Worm (Caenorhabditis elegans) whole organism, late embryonic: ENCODE data around the gene ttc-7.

Experiments
- C08G9.2 ChIP-seq: sonication (generic microtip); optimal IDR thresholded peaks from 2 replicates; lab custom pipeline; 2016; ENCODE audit warnings: mild to moderate bottlenecking, missing genetic modification characterization, moderate library complexity, missing compliant biosample characterization
- K02D7.2 ChIP-seq: sonication (generic microtip); optimal IDR thresholded peaks from 2 replicates; lab custom pipeline; 2017; ENCODE audit warnings: mild to moderate bottlenecking, missing genetic modification characterization, missing compliant biosample characterization
- K09A11.1 ChIP-seq: sonication (generic microtip); optimal IDR thresholded peaks from 2 replicates; lab custom pipeline; 2017; ENCODE audit warnings: antibody characterized with exemption, mild to moderate bottlenecking, missing genetic modification characterization, missing compliant biosample characterization; ENCODE audit not compliant: insufficient read depth
- ama-1 ChIP-seq: fragments of 150-350 bp; optimal IDR thresholded peaks from 2 replicates; lab custom pipeline; 2014
- ceh-18 ChIP-seq: sonication (generic microtip); optimal IDR thresholded peaks from 2 replicates; lab custom pipeline; 2016; ENCODE audit warnings: missing genetic modification characterization, missing compliant biosample characterization
- ceh-19 ChIP-seq: fragments of 200-800 bp; sonication (Bioruptor generic); optimal IDR thresholded peaks from 2 replicates; lab custom pipeline; 2018; ENCODE audit warnings: mild to moderate bottlenecking, missing genetic modification characterization, missing compliant biosample characterization
- ceh-2 ChIP-seq: sonication (generic microtip); optimal IDR thresholded peaks from 2 replicates; lab custom pipeline; 2016; ENCODE audit warnings: missing genotype, missing genetic modification characterization, missing compliant biosample characterization
- ceh-22 ChIP-seq: sonication (generic microtip); optimal IDR thresholded peaks from 2 replicates; lab custom pipeline; 2017; ENCODE audit warnings: missing biosample characterization, missing genetic modification characterization
- ceh-24 ChIP-seq: sonication (generic microtip); optimal IDR thresholded peaks from 2 replicates; lab custom pipeline; 2016; ENCODE audit warnings: mild to moderate bottlenecking, missing genetic modification characterization, missing compliant biosample characterization
- ceh-30 ChIP-seq: fragments of 150-350 bp; optimal IDR thresholded peaks from 2 replicates; lab custom pipeline; 2014; ENCODE audit warnings: missing biosample characterization, missing genetic modification characterization
- ceh-31 ChIP-seq: sonication (generic microtip); optimal IDR thresholded peaks from 2 replicates; lab custom pipeline; 2016; ENCODE audit warnings: missing genetic modification characterization, missing compliant biosample characterization
- ceh-48 ChIP-seq: sonication (generic microtip); optimal IDR thresholded peaks from 2 replicates; lab custom pipeline; 2016; ENCODE audit warnings: missing genetic modification characterization, inconsistent platforms, missing compliant biosample characterization
- ceh-6 ChIP-seq: fragments of 200-800 bp; sonication (Bioruptor generic); optimal IDR thresholded peaks from 2 replicates; lab custom pipeline; 2018; ENCODE audit warnings: mild to moderate bottlenecking, missing genetic modification characterization, missing compliant biosample characterization
- ceh-9 ChIP-seq: sonication (generic microtip); optimal IDR thresholded peaks from 2 replicates; lab custom pipeline; 2016; ENCODE audit warnings: mild to moderate bottlenecking, missing genetic modification characterization, inconsistent platforms, missing compliant biosample characterization
- che-1 ChIP-seq: sonication (generic microtip); optimal IDR thresholded peaks from 2 replicates; lab custom pipeline; 2016; ENCODE audit warnings: mild to moderate bottlenecking, missing genetic modification characterization, missing compliant biosample characterization
- dmd-4 ChIP-seq: sonication (generic microtip); optimal IDR thresholded peaks from 2 replicates; lab custom pipeline; 2016; ENCODE audit warnings: borderline replicate concordance, missing genetic modification characterization, missing compliant biosample characterization
- dve-1 ChIP-seq: sonication (generic microtip); optimal IDR thresholded peaks from 2 replicates; lab custom pipeline; 2017; ENCODE audit warnings: antibody characterized with exemption, mild to moderate bottlenecking, missing genetic modification characterization, missing compliant biosample characterization
- elt-2 ChIP-seq: sonication (generic microtip); optimal IDR thresholded peaks from 2 replicates; lab custom pipeline; 2016; ENCODE audit warnings: missing genetic modification reagents, missing genetic modification characterization, missing compliant biosample characterization
- ets-4 ChIP-seq: sonication (generic microtip); optimal IDR thresholded peaks from 2 replicates; lab custom pipeline; 2016; ENCODE audit warnings: missing genetic modification characterization, missing compliant biosample characterization
- eyg-1 ChIP-seq: sonication (generic microtip); optimal IDR thresholded peaks from 2 replicates; lab custom pipeline; 2016; ENCODE audit warnings: missing genotype, missing genetic modification characterization, missing compliant biosample characterization
- fax-1 ChIP-seq: sonication (generic microtip); optimal IDR thresholded peaks from 2 replicates; lab custom pipeline; 2016; ENCODE audit warnings: missing genotype, missing genetic modification characterization, missing compliant biosample characterization
- fkh-10 ChIP-seq: fragments of 150-350 bp; optimal IDR thresholded peaks from 2 replicates; lab custom pipeline; 2014; ENCODE audit warnings: missing biosample characterization, missing genetic modification reagents, missing genetic modification characterization
- hlh-13 ChIP-seq: fragments of 200-800 bp; sonication (Bioruptor generic); optimal IDR thresholded peaks from 2 replicates; lab custom pipeline; 2018; ENCODE audit warnings: mild to moderate bottlenecking, missing genetic modification characterization, missing compliant biosample characterization
- hlh-15 ChIP-seq: sonication (generic microtip); optimal IDR thresholded peaks from 2 replicates; lab custom pipeline; 2016; ENCODE audit warnings: missing genetic modification characterization, missing compliant biosample characterization
- hlh-30 ChIP-seq: sonication (generic microtip); optimal IDR thresholded peaks from 2 replicates; lab custom pipeline; 2017; ENCODE audit warnings: antibody characterized with exemption, missing genetic modification characterization, missing compliant biosample characterization; ENCODE audit not compliant: insufficient read depth
- hlh-8 ChIP-seq: sonication (generic microtip); optimal IDR thresholded peaks from 2 replicates; lab custom pipeline; 2016; ENCODE audit warnings: missing genotype, missing genetic modification characterization, missing compliant biosample characterization
- lim-6 ChIP-seq: sonication (generic microtip); optimal IDR thresholded peaks from 2 replicates; lab custom pipeline; 2016; ENCODE audit warnings: missing genetic modification characterization, missing compliant biosample characterization
- madf-2 ChIP-seq: sonication (generic microtip); optimal IDR thresholded peaks from 2 replicates; lab custom pipeline; 2017; ENCODE audit warnings: missing genetic modification characterization, missing compliant biosample characterization
- nhr-11 ChIP-seq: fragments of 150-350 bp; optimal IDR thresholded peaks from 2 replicates; lab custom pipeline; 2014; ENCODE audit warnings: missing biosample characterization, missing genetic modification characterization
- nhr-232 ChIP-seq: sonication (generic microtip); optimal IDR thresholded peaks from 2 replicates; lab custom pipeline; 2016; ENCODE audit warnings: missing genetic modification characterization, missing compliant biosample characterization
- npax-4 ChIP-seq: sonication (generic microtip); optimal IDR thresholded peaks from 2 replicates; lab custom pipeline; 2016; ENCODE audit warnings: missing genetic modification characterization, missing compliant biosample characterization
- odd-2 ChIP-seq: sonication (generic microtip); optimal IDR thresholded peaks from 2 replicates; lab custom pipeline; 2017; ENCODE audit warnings: antibody characterized with exemption, mild to moderate bottlenecking, missing genetic modification characterization, missing compliant biosample characterization
- pag-3 ChIP-seq: sonication (generic microtip); optimal IDR thresholded peaks from 2 replicates; lab custom pipeline; 2016; ENCODE audit warnings: missing compliant biosample characterization, missing genetic modification characterization, borderline replicate concordance
- pha-2 ChIP-seq: sonication (generic microtip); optimal IDR thresholded peaks from 2 replicates; lab custom pipeline; 2017; ENCODE audit warnings: mild to moderate bottlenecking, missing genetic modification characterization, missing compliant biosample characterization
- pqm-1 ChIP-seq: sonication (generic microtip); optimal IDR thresholded peaks from 2 replicates; lab custom pipeline; 2016; ENCODE audit warnings: missing genetic modification characterization, missing compliant biosample characterization
- pros-1 ChIP-seq: fragments of 150-350 bp; optimal IDR thresholded peaks from 2 replicates; lab custom pipeline; 2014; ENCODE audit warnings: missing biosample characterization, missing genetic modification reagents, missing genetic modification characterization
- ref-2 ChIP-seq: sonication (generic microtip); optimal IDR thresholded peaks from 2 replicates; lab custom pipeline; 2016; ENCODE audit warnings: missing genetic modification characterization, missing compliant biosample characterization
- rnt-1 ChIP-seq: sonication (generic microtip); optimal IDR thresholded peaks from 2 replicates; lab custom pipeline; 2016; ENCODE audit warnings: missing genetic modification characterization, missing compliant biosample characterization
- sdc-2 ChIP-seq: sonication (generic microtip); optimal IDR thresholded peaks from 2 replicates; lab custom pipeline; 2016; ENCODE audit warnings: missing genotype, missing genetic modification characterization, missing compliant biosample characterization
- sox-2 ChIP-seq: fragments of 200-800 bp; sonication (Bioruptor generic); IDR thresholded peaks from 2 replicates; pipeline ENCODE4 v1.3.6; 2022; ENCODE audit warnings: missing genetic modification reagents, missing genetic modification characterization, missing compliant biosample characterization
- sox-4 ChIP-seq: sonication (generic microtip); optimal IDR thresholded peaks from 2 replicates; lab custom pipeline; 2017; ENCODE audit warnings: mild to moderate bottlenecking, missing genetic modification characterization, inconsistent platforms, missing compliant biosample characterization
- tbx-2 ChIP-seq: sonication (generic microtip); optimal IDR thresholded peaks from 2 replicates; lab custom pipeline; 2016; ENCODE audit warnings: missing genetic modification characterization, missing compliant biosample characterization
- tbx-7 ChIP-seq: sonication (generic microtip); optimal IDR thresholded peaks from 2 replicates; lab custom pipeline; 2016; ENCODE audit warnings: missing genotype, missing genetic modification characterization, missing compliant biosample characterization
- ttx-3 ChIP-seq: sonication (generic microtip); optimal IDR thresholded peaks from 2 replicates; lab custom pipeline; 2016; ENCODE audit warnings: missing genetic modification reagents, missing genetic modification characterization, missing compliant biosample characterization
- unc-42 ChIP-seq: sonication (generic microtip); optimal IDR thresholded peaks from 2 replicates; lab custom pipeline; 2016; ENCODE audit warnings: missing genotype, missing genetic modification characterization, missing compliant biosample characterization
- unc-55 ChIP-seq: sonication (generic microtip); optimal IDR thresholded peaks from 2 replicates; lab custom pipeline; 2017; ENCODE audit warnings: missing biosample characterization, missing genetic modification reagents, missing genetic modification characterization
- zip-5 ChIP-seq: sonication (generic microtip); optimal IDR thresholded peaks from 2 replicates; lab custom pipeline; 2016; ENCODE audit warnings: missing genetic modification characterization, missing compliant biosample characterization
- ztf-16 ChIP-seq: sonication (generic microtip); optimal IDR thresholded peaks from 2 replicates; lab custom pipeline; 2017; ENCODE audit warnings: missing genetic modification characterization, missing compliant biosample characterization

Gene ttc-7

ce11 chrIII:1856175-1856574, 4.1 kb upstream of the ttc-7 start:
- peak; percentile 61 for TF ChIP-seq dve-1
- TF ChIP-seq hlh-13 (GFP tag; lab: Kevin White, UChicago): no peak

DNA sequence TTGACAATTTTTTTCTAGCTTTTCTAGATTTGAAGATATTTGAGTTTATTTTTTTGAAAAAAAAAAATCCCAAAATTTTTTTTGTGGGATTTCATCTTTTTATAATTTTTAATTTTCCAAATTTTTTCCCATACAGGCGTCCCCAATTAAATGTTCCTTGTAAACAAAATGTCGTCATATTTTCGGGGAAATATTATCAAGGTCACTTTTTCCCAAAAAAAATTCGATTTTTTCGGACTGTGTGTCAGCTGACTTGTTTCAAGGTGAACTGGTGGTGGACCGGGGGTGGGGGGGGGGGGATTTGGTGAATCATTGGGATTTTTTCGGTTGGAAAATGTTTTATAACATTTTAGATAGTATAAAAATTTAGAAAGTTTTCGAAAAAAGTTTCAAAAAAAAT, 3.5 kb upstream of the ttc-7 start:
- TF ChIP-seq zip-5 (tag; lab: Kevin White, UChicago) (no peak), C08G9.2 (tag; lab: Kevin White, UChicago) (no peak), K02D7.2 (tag; lab: Kevin White, UChicago) (no peak), pag-3 (no peak), lim-6 (tag; lab: Kevin White, UChicago) (no peak), ztf-16 (tag; lab: Kevin White, UChicago) (no peak), fax-1 (tag; lab: Kevin White, UChicago) (no peak), pha-2 (tag; lab: Kevin White, UChicago) (no peak), ama-1 (no peak), ceh-30 (tag; lab: Kevin White, UChicago) (no peak), unc-55 (GFP tag; lab: Kevin White, UChicago) (no peak), unc-42 (no peak), odd-2 (tag; lab: Kevin White, UChicago) (no peak), tbx-2 (tag; lab: Kevin White, UChicago) (no peak), sdc-2 (no peak)
- TF ChIP-seq, all 69 proteins: peak for 0

ce11 chrIII:1859532-1859931, 697 bp upstream of the ttc-7 start, which contains the start of gene ddp-1:
Gene ddp-1 (plus strand): TSS chrIII:1859888.
- TF ChIP-seq tbx-7 (tag; lab: Kevin White, UChicago): no peak
- no peak for TF ChIP-seq ceh-30 (tag; lab: Kevin White, UChicago)
- peak; percentile 60 for TF ChIP-seq ceh-48 (tag; lab: Kevin White, UChicago)
- no peak for TF ChIP-seq odd-2 (tag; lab: Kevin White, UChicago)
- peak; percentile 59 for TF ChIP-seq ceh-18 (tag; lab: Kevin White, UChicago)
- TF ChIP-seq K09A11.1 (tag; lab: Kevin White, UChicago): peak; percentile 71
- TF ChIP-seq madf-2 (tag; lab: Kevin White, UChicago): peak; percentile 78
- peak; percentile 15 for TF ChIP-seq lim-6 (tag; lab: Kevin White, UChicago)
- peak; percentile 7 for TF ChIP-seq zip-5 (tag; lab: Kevin White, UChicago)
- TF ChIP-seq ceh-22 (tag; lab: Kevin White, UChicago): no peak
- TF ChIP-seq hlh-15 (tag; lab: Kevin White, UChicago): peak; percentile 59
- TF ChIP-seq K02D7.2 (tag; lab: Kevin White, UChicago): peak; percentile 56
- peak; percentile 77 for TF ChIP-seq tbx-2 (tag; lab: Kevin White, UChicago)
- no peak for TF ChIP-seq pros-1 (tag; lab: Kevin White, UChicago)
- TF ChIP-seq unc-55 (GFP tag; lab: Kevin White, UChicago): no peak
- peak; percentile 78 for TF ChIP-seq che-1
- peak; percentile 64 for TF ChIP-seq ceh-31
- peak; percentile 26 for TF ChIP-seq eyg-1 (tag; lab: Kevin White, UChicago)
- peak; percentile 61 for TF ChIP-seq ceh-24 (tag; lab: Kevin White, UChicago)
- TF ChIP-seq ztf-16 (tag; lab: Kevin White, UChicago): peak; percentile 80
- TF ChIP-seq npax-4 (tag; lab: Kevin White, UChicago): peak; percentile 55
- no peak for TF ChIP-seq hlh-13 (GFP tag; lab: Kevin White, UChicago)
- peak; percentile 71 for TF ChIP-seq sox-4 (tag; lab: Kevin White, UChicago)
- TF ChIP-seq nhr-11: no peak
- TF ChIP-seq fax-1 (tag; lab: Kevin White, UChicago): peak; percentile 47
- peak; percentile 86 for TF ChIP-seq elt-2
- TF ChIP-seq pag-3: no peak
- no peak for TF ChIP-seq nhr-232 (tag; lab: Kevin White, UChicago)
- TF ChIP-seq ref-2: peak; percentile 75
- TF ChIP-seq ceh-6 (GFP tag; lab: Kevin White, UChicago): peak; percentile 39
- TF ChIP-seq hlh-30 (tag; lab: Kevin White, UChicago): no peak
- peak; percentile 52 for TF ChIP-seq rnt-1 (tag; lab: Kevin White, UChicago)
- no peak for TF ChIP-seq sox-2 (GFP tag; lab: Robert Waterston, UW)
- TF ChIP-seq dmd-4: no peak
- TF ChIP-seq ets-4 (tag; lab: Kevin White, UChicago): peak; percentile 75
- peak; percentile 65 for TF ChIP-seq ceh-2 (tag; lab: Kevin White, UChicago)
- peak; percentile 69 for TF ChIP-seq ceh-19 (GFP tag; lab: Kevin White, UChicago)
- TF ChIP-seq ttx-3: peak; percentile 77
- TF ChIP-seq fkh-10 (GFP tag; lab: Kevin White, UChicago): peak; percentile 40
- TF ChIP-seq hlh-8 (tag; lab: Kevin White, UChicago): no peak
- TF ChIP-seq pqm-1: peak; percentile 16
- no peak for TF ChIP-seq ceh-9 (tag; lab: Kevin White, UChicago)
- TF ChIP-seq sdc-2: peak; percentile 28
